Worm (Caenorhabditis elegans): Measurements from ENCODE around the gene T23G4.127.

Gene T23G4.127

ce11 chrIV:13702681-13703080 is 4.2 kb upstream of the T23G4.127 start:
- no peak for TF ChIP-seq ZK337.2 (GFP tag; IDR thresholded peaks at IDR 0.05)
- peak; percentile 7 for TF ChIP-seq hlh-11 (tag; optimal IDR thresholded peaks at IDR 0.05)
- TF ChIP-seq lin-39 (tag; optimal IDR thresholded peaks at IDR 0.05), result no peak
- TF ChIP-seq spr-3 (GFP tag; optimal IDR thresholded peaks at IDR 0.05), result no peak
- no peak for TF ChIP-seq nhr-28 (tag; optimal IDR thresholded peaks at IDR 0.05)
- peak in 1 of 2 experiments; percentile 96 for TF ChIP-seq unc-62 (GFP tag; optimal IDR thresholded peaks at IDR 0.05 in 1 of 2)
- no peak for TF ChIP-seq unc-62 (tag; optimal IDR thresholded peaks at IDR 0.05)
- no peak for TF ChIP-seq madf-9 (GFP tag; conservative IDR thresholded peaks at IDR 0.05)
- TF ChIP-seq ztf-11 (tag; optimal IDR thresholded peaks at IDR 0.05), result no peak
- no peak for TF ChIP-seq ztf-7 (tag; optimal IDR thresholded peaks at IDR 0.05)
- no peak for TF ChIP-seq dmd-6 (GFP tag; IDR thresholded peaks at IDR 0.05)
- TF ChIP-seq unc-39 (tag; optimal IDR thresholded peaks at IDR 0.05), result no peak
- no peak for TF ChIP-seq lin-1 (GFP tag; IDR thresholded peaks at IDR 0.05)
- no peak for TF ChIP-seq tag-97 (GFP tag; IDR thresholded peaks at IDR 0.05)
- TF ChIP-seq Y75B8A.6 (GFP tag; IDR thresholded peaks at IDR 0.05), result no peak
- no peak for TF ChIP-seq mdt-29 (GFP tag; IDR thresholded peaks at IDR 0.05)
- TF ChIP-seq daf-16 (GFP tag; optimal IDR thresholded peaks at IDR 0.05), result no peak
- no peak for TF ChIP-seq daf-16 (tag; optimal IDR thresholded peaks at IDR 0.05)
- TF ChIP-seq snpc-4 (tag; optimal IDR thresholded peaks at IDR 0.05), result no peak
- TF ChIP-seq F10B5.3 (tag; optimal IDR thresholded peaks at IDR 0.05), result no peak
- TF ChIP-seq F49E8.2 (tag; optimal IDR thresholded peaks at IDR 0.05; ENCODE audit: borderline replicate concordance), result no peak
- TF ChIP-seq ama-1 (optimal IDR thresholded peaks at IDR 0.05), result peak; percentile 11
- TF ChIP-seq attf-4 (tag; optimal IDR thresholded peaks at IDR 0.05), result no peak
- no peak for TF ChIP-seq sdz-12 (GFP tag; optimal IDR thresholded peaks at IDR 0.05)
- TF ChIP-seq F26F4.8 (GFP tag; conservative IDR thresholded peaks at IDR 0.05), result no peak
- no peak for TF ChIP-seq lim-7 (GFP tag; IDR thresholded peaks at IDR 0.05)
- no peak for TF ChIP-seq fos-1 (tag; optimal IDR thresholded peaks at IDR 0.05)
- TF ChIP-seq aha-1 (tag), result peak; percentile 51
- peak; percentile 11; the same call in 1 of the 2 replicates for TF ChIP-seq ceh-20 (GFP tag; IDR thresholded peaks at IDR 0.05)
- TF ChIP-seq duxl-1 (tag; optimal IDR thresholded peaks at IDR 0.05; ENCODE audit: poor library complexity), result no peak
- no peak for TF ChIP-seq nhr-41 (GFP tag; IDR thresholded peaks at IDR 0.05)
- TF ChIP-seq ceh-44 (GFP tag; IDR thresholded peaks at IDR 0.05), result no peak
- no peak for TF ChIP-seq mxl-3 (GFP tag; optimal IDR thresholded peaks at IDR 0.05)
- no peak for TF ChIP-seq zag-1 (tag; optimal IDR thresholded peaks at IDR 0.05)
- no peak for TF ChIP-seq hif-1 (tag; optimal IDR thresholded peaks at IDR 0.05)
- no peak for TF ChIP-seq nhr-237 (tag; optimal IDR thresholded peaks at IDR 0.05)
- no peak for TF ChIP-seq ctbp-1 (GFP tag; IDR thresholded peaks at IDR 0.05)
- no peak for TF ChIP-seq snpc-1.2 (GFP tag; IDR thresholded peaks at IDR 0.05)
- no peak for TF ChIP-seq ceh-82 (tag; optimal IDR thresholded peaks at IDR 0.05)
- TF ChIP-seq aly-2 (tag; optimal IDR thresholded peaks at IDR 0.05), result no peak
- TF ChIP-seq tra-1 (GFP tag; IDR thresholded peaks at IDR 0.05), result no peak
- no peak for TF ChIP-seq ceh-32 (tag; optimal IDR thresholded peaks at IDR 0.05; ENCODE audit: poor library complexity)
- no peak for TF ChIP-seq mxl-2 (GFP tag; conservative IDR thresholded peaks at IDR 0.05)
- TF ChIP-seq nhr-42 (GFP tag; IDR thresholded peaks at IDR 0.05), result no peak
- TF ChIP-seq ceh-62 (tag; optimal IDR thresholded peaks at IDR 0.05), result no peak

DNA sequence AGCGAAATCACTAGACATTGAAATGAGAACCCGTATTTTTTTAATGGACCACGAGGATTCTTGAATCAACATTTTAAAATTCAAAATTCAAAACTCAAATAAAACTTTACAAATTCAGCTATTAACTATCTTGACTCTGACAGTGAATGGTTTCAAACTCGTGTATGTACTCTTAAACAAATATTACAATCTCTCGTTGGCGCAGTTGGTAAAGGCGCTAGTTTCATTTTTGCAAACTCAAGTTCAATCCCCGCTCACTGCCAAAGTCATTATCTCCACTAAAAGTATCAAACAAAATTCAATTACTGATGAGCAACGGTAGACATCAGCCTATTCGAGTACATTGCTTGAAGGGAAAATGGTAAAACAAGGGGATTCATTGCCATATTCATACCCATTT is 3.0 kb upstream of the T23G4.127 start:
- peak; percentile 74; the same call in 1 of the 2 replicates for TF ChIP-seq dmd-8 (GFP tag; IDR thresholded peaks at IDR 0.05)
- 0 out of 2 replicates have a peak, but pooled peaks have one; percentile 11 for TF ChIP-seq zfp-3 (GFP tag; conservative IDR thresholded peaks at IDR 0.05)
- TF ChIP-seq skn-1 (tag; optimal IDR thresholded peaks at IDR 0.05), result no peak
- TF ChIP-seq F44E2.7 (GFP tag; IDR thresholded peaks at IDR 0.05), result 0 out of 2 replicates have a peak, but pooled peaks have one; percentile 58
- peak; percentile 54 for TF ChIP-seq ztf-7 (tag; optimal IDR thresholded peaks at IDR 0.05)
- peak; percentile 26 to 45; a peak in 1 of 4 replicates for TF ChIP-seq madf-5 (GFP tag; IDR thresholded peaks at IDR 0.05)
- peak in 1 of 2 experiments; percentile 58 for TF ChIP-seq daf-16 (GFP tag; optimal IDR thresholded peaks at IDR 0.05)
- peak; percentile 23 for TF ChIP-seq daf-16 (tag; optimal IDR thresholded peaks at IDR 0.05)
- TF ChIP-seq lin-15B (tag; optimal IDR thresholded peaks at IDR 0.05), result no peak
- TF ChIP-seq mdt-29 (GFP tag; IDR thresholded peaks at IDR 0.05), result no peak
- TF ChIP-seq F26F4.8 (GFP tag; conservative IDR thresholded peaks at IDR 0.05), result no peak
- peak; percentile 86 for TF ChIP-seq lim-7 (GFP tag; IDR thresholded peaks at IDR 0.05)
- 0 out of 2 replicates have a peak, but pooled peaks have one; percentile 55 for TF ChIP-seq Y48G9A.11 (GFP tag; IDR thresholded peaks at IDR 0.05)
- no peak for TF ChIP-seq nhr-28 (tag; optimal IDR thresholded peaks at IDR 0.05)
- TF ChIP-seq F49E8.2 (tag; optimal IDR thresholded peaks at IDR 0.05; ENCODE audit: borderline replicate concordance), result no peak
- TF ChIP-seq mes-2 (tag; optimal IDR thresholded peaks at IDR 0.05; ENCODE audit: poor library complexity, severe bottlenecking), result peak; percentile 34
